Fruit fly (Drosophila melanogaster) S2 (cell line): ENCODE data around the gene CG31687.

ENCODE experiments used
- CG8478 ChIP-seq: fragments of >200 bp; optimal IDR thresholded peaks from 2 replicates; lab custom pipeline; 2018
- CTCF ChIP-seq, 2 experiments: fragments of >200 bp; optimal IDR thresholded peaks; 2 replicates each; lab custom pipeline; 2018

DNA sequence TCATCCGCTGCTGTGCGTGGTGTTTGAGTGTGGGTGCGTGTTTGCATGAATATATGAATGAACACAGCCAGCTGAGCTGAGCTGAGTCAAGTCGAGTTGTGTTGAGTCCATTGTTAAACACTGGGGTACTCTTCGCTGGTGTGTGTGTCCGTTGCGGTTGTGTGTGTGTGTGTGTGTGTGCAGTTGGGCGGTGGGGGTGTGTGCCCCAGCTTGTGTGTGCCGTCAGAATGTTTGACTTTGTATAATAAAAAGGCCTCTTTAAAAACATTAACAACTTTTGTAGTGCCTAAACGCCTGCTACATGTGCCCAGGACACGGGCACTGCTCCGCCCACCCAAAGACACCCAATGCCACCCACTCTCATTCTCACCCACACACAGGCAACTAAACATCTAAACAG, 11.6 kb upstream of the CG31687 start:
- no peak for TF ChIP-seq CG8478 (lab: Kevin White, UChicago)
- no peak for TF ChIP-seq CTCF (optimal IDR thresholded peaks at IDR 0.05; lab: Kevin White, UChicago)
